Fruit fly (Drosophila melanogaster): ENCODE measurements around the gene CG31415.

- TF ChIP-seq CG34367 (tag; optimal IDR thresholded peaks at IDR 0.05) (no peak), rn (GFP tag; IDR thresholded peaks at IDR 0.05) (no peak), CG8159 (tag; optimal IDR thresholded peaks at IDR 0.05) (no peak), CG32121 (GFP tag; IDR thresholded peaks at IDR 0.05) (no peak), gl (tag; optimal IDR thresholded peaks at IDR 0.05) (no peak), CG17806 (tag; optimal IDR thresholded peaks at IDR 0.05) (no peak), Pif1B (GFP tag; optimal IDR thresholded peaks at IDR 0.05) (no peak), Ets98B (GFP tag; IDR thresholded peaks at IDR 0.05) (no peak), fd96Ca (GFP tag; IDR thresholded peaks at IDR 0.05) (no peak), CG12605 (GFP tag; IDR thresholded peaks at IDR 0.05) (no peak)
Observed at dm6 chr3R:9700513-9700912, 42.8 kb upstream of the CG31415 start.

All from whole organism, pupa.